Fruit fly (Drosophila melanogaster) whole organism, pupa: ENCODE results near the gene CG14448.

Experiments
- CG12605 ChIP-seq: fragments of 200-800 bp; sonication (Bioruptor generic); IDR thresholded peaks from 2 replicates; pipeline ENCODE4 v1.3.6; 2022; ENCODE audit warnings: missing biosample characterization, missing genetic modification characterization
- CG13204 ChIP-seq: fragments of 200-800 bp; sonication (Bioruptor generic); optimal IDR thresholded peaks from 2 replicates; lab custom pipeline; 2018; ENCODE audit warnings: missing biosample characterization, mild to moderate bottlenecking, missing genetic modification characterization, moderate library complexity
- CG17806 ChIP-seq: fragments of 200-800 bp; sonication (Bioruptor generic); optimal IDR thresholded peaks from 2 replicates; lab custom pipeline; 2018; ENCODE audit warnings: missing biosample characterization, mild to moderate bottlenecking, missing genetic modification characterization, moderate library complexity
- CG32121 ChIP-seq: fragments of 200-800 bp; sonication (Bioruptor generic); IDR thresholded peaks from 2 replicates; pipeline ENCODE4 v1.3.6; 2022; ENCODE audit warnings: missing biosample characterization, missing genetic modification characterization
- CG34367 ChIP-seq: fragments of 200-800 bp; sonication (Bioruptor generic); optimal IDR thresholded peaks from 2 replicates; lab custom pipeline; 2018; ENCODE audit warnings: missing biosample characterization, mild to moderate bottlenecking, missing genetic modification characterization
- CG8159 ChIP-seq: fragments of 200-800 bp; sonication (Bioruptor generic); optimal IDR thresholded peaks from 3 replicates; lab custom pipeline; 2018; ENCODE audit warnings: missing biosample characterization, mild to moderate bottlenecking, missing genetic modification characterization, moderate library complexity
- CG8301 ChIP-seq: fragments of 200-800 bp; sonication (Bioruptor generic); optimal IDR thresholded peaks from 2 replicates; lab custom pipeline; 2018; ENCODE audit warnings: missing biosample characterization, mild to moderate bottlenecking, missing genetic modification characterization
- CG9948 ChIP-seq: fragments of 200-800 bp; sonication (Bioruptor generic); optimal IDR thresholded peaks from 2 replicates; lab custom pipeline; 2018; ENCODE audit warnings: missing biosample characterization, mild to moderate bottlenecking, missing genetic modification characterization, moderate library complexity
- D1 ChIP-seq: fragments of 200-800 bp; sonication (Bioruptor generic); optimal IDR thresholded peaks from 2 replicates; lab custom pipeline; 2018; ENCODE audit warnings: missing biosample characterization, mild to moderate bottlenecking, missing genetic modification characterization, moderate library complexity
- EcR ChIP-seq: fragments of 200-800 bp; sonication (Bioruptor generic); optimal IDR thresholded peaks from 3 replicates; lab custom pipeline; 2019; ENCODE audit warnings: missing biosample characterization, missing genetic modification characterization, mild to moderate bottlenecking, moderate library complexity, missing genetic modification reagents
- Pif1A ChIP-seq: fragments of 200-800 bp; sonication (Bioruptor generic); optimal IDR thresholded peaks from 3 replicates; lab custom pipeline; 2016; ENCODE audit warnings: missing biosample characterization, missing genetic modification characterization
- fd96Ca ChIP-seq: fragments of 200-800 bp; sonication (Bioruptor generic); IDR thresholded peaks from 3 replicates; pipeline ENCODE4 v1.3.6; 2022; ENCODE audit warnings: missing biosample characterization, missing genetic modification characterization
- gl ChIP-seq: fragments of 200-800 bp; sonication (Bioruptor generic); optimal IDR thresholded peaks from 2 replicates; lab custom pipeline; 2018; ENCODE audit warnings: missing biosample characterization, mild to moderate bottlenecking, missing genetic modification characterization

dm6 chr3L:22742121-22742531, 46.1 kb upstream of the CG14448 start:
- TF ChIP-seq EcR (GFP tag; lab: Kevin White, UChicago): peak; percentile 17
- TF ChIP-seq CG8159: no peak
- TF ChIP-seq CG9948 (tag; lab: Kevin White, UChicago): no peak
- no peak for TF ChIP-seq CG32121 (GFP tag; lab: Robert Waterston, UW)
- no peak for TF ChIP-seq CG34367 (tag; lab: Kevin White, UChicago)
- TF ChIP-seq CG8301 (tag; lab: Kevin White, UChicago): no peak
- no peak for TF ChIP-seq fd96Ca
- TF ChIP-seq CG12605 (GFP tag; lab: Robert Waterston, UW): no peak
- TF ChIP-seq gl: no peak
- peak; percentile 77 for TF ChIP-seq CG13204 (GFP tag; lab: Kevin White, UChicago)
- no peak for TF ChIP-seq D1 (tag; lab: Kevin White, UChicago)
- no peak for TF ChIP-seq CG17806 (tag; lab: Kevin White, UChicago)
- TF ChIP-seq Pif1A: no peak
